Worm (Caenorhabditis elegans) whole organism, L2 larva: Measurements from ENCODE around the gene C38C10.3.
A peak's percentile ranks its signal among the peaks of the same experiment; 100 is the strongest.

Experiments used
- F13H6.1 ChIP-seq: sonication (generic microtip); optimal IDR thresholded peaks from 2 replicates; lab custom pipeline; 2016; ENCODE audit warnings: missing genetic modification characterization, missing compliant biosample characterization
- ZK546.5 ChIP-seq: sonication (generic microtip); optimal IDR thresholded peaks from 2 replicates; lab custom pipeline; 2017; ENCODE audit warnings: missing biosample characterization, missing genetic modification characterization
- alr-1 ChIP-seq: fragments of 150-350 bp; optimal IDR thresholded peaks from 2 replicates; lab custom pipeline; 2014; ENCODE audit warnings: missing biosample characterization, missing genetic modification characterization
- ceh-82 ChIP-seq: fragments of 150-350 bp; optimal IDR thresholded peaks from 2 replicates; lab custom pipeline; 2014; ENCODE audit warnings: missing biosample characterization, missing genetic modification characterization
- elt-3 ChIP-seq: sonication (generic microtip); optimal IDR thresholded peaks from 2 replicates; lab custom pipeline; 2017; ENCODE audit warnings: missing biosample characterization, missing genetic modification characterization
- lin-13 ChIP-seq: fragments of 150-350 bp; optimal IDR thresholded peaks from 2 replicates; lab custom pipeline; 2014; ENCODE audit warnings: missing biosample characterization, missing genetic modification reagents, missing genetic modification characterization
- lin-39 ChIP-seq: fragments of 150-350 bp; optimal IDR thresholded peaks from 2 replicates; lab custom pipeline; 2014; ENCODE audit warnings: missing biosample characterization, missing genetic modification reagents, missing genetic modification characterization
- mbf-1 ChIP-seq: sonication (generic microtip); optimal IDR thresholded peaks from 2 replicates; lab custom pipeline; 2017; ENCODE audit warnings: missing biosample characterization, missing genetic modification characterization
- nhr-12 ChIP-seq: fragments of 150-350 bp; optimal IDR thresholded peaks from 2 replicates; lab custom pipeline; 2014; ENCODE audit warnings: missing biosample characterization, missing genetic modification characterization
- nhr-237 ChIP-seq: fragments of 150-350 bp; optimal IDR thresholded peaks from 2 replicates; lab custom pipeline; 2014; ENCODE audit warnings: missing biosample characterization, missing genetic modification characterization
- nhr-6 ChIP-seq: fragments of 150-350 bp; optimal IDR thresholded peaks from 2 replicates; lab custom pipeline; 2014; ENCODE audit warnings: missing biosample characterization, missing genetic modification characterization
- snpc-4 ChIP-seq: fragments of 150-350 bp; optimal IDR thresholded peaks from 2 replicates; lab custom pipeline; 2014; ENCODE audit warnings: missing biosample characterization, missing genetic modification characterization
- unc-62 ChIP-seq: fragments of 150-350 bp; optimal IDR thresholded peaks from 2 replicates; lab custom pipeline; 2014; ENCODE audit warnings: missing biosample characterization, missing genetic modification reagents, missing genetic modification characterization
- ztf-11 ChIP-seq: sonication (generic microtip); optimal IDR thresholded peaks from 2 replicates; lab custom pipeline; 2017; ENCODE audit warnings: missing biosample characterization, missing genetic modification characterization

DNA sequence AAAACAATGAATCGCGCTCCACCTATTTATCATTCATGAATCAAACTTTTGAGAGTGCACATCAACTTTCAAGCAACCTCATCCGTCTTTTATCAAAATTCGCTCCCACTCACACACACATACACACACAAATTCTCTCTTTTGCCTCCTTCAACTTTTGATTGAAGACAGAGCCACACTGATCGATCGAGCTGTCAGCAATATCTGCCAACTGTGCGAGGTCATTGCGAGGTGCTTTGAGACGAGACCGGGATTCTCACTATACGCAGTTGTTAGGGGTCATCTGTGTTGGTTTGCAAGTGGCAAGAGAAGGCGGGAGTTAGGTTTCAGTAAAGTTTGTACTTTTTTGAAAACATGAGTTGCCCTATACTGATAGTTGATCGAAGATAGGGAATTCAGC, 39.3 kb downstream of the C38C10.3 start:
- no peak for TF ChIP-seq unc-62 (GFP tag; lab: Kevin White, UChicago)
- no peak for TF ChIP-seq elt-3 (tag; lab: Kevin White, UChicago)
- TF ChIP-seq nhr-6 = no peak
- TF ChIP-seq nhr-12 = no peak
- TF ChIP-seq snpc-4 (tag; lab: Kevin White, UChicago) = no peak
- no peak for TF ChIP-seq lin-39 (tag; lab: Kevin White, UChicago)
- no peak for TF ChIP-seq ztf-11 (tag; lab: Kevin White, UChicago)
- no peak for TF ChIP-seq alr-1 (tag; lab: Kevin White, UChicago)
- no peak for TF ChIP-seq mbf-1 (tag; lab: Kevin White, UChicago)
- TF ChIP-seq ZK546.5 (tag; lab: Kevin White, UChicago) = no peak
- no peak for TF ChIP-seq nhr-237 (tag; lab: Kevin White, UChicago)
- TF ChIP-seq F13H6.1 (tag; lab: Kevin White, UChicago) = peak; percentile 36
- TF ChIP-seq lin-13 (GFP tag; lab: Kevin White, UChicago) = no peak
- no peak for TF ChIP-seq ceh-82 (tag; lab: Kevin White, UChicago)
